Fruit fly (Drosophila melanogaster) whole organism, embryonic: ENCODE data around the gene CG18234.

ENCODE experiments used
- CG10147 ChIP-seq: fragments of 200-800 bp; sonication (Bioruptor generic); optimal IDR thresholded peaks from 2 replicates; lab custom pipeline; 2019; ENCODE audit warnings: missing biosample characterization, mild to moderate bottlenecking, missing genetic modification characterization, moderate library complexity
- CG10267 ChIP-seq: fragments of 200-800 bp; sonication (Bioruptor generic); optimal IDR thresholded peaks from 2 replicates; lab custom pipeline; 2018; ENCODE audit warnings: missing biosample characterization, mild to moderate bottlenecking, missing genetic modification characterization, moderate library complexity
- CG10366 ChIP-seq: fragments of 200-800 bp; sonication (Bioruptor generic); IDR thresholded peaks from 2 replicates; pipeline ENCODE4 v1.3.6; 2022; ENCODE audit warnings: missing biosample characterization, missing genetic modification characterization
- CG10654 ChIP-seq: fragments of 200-800 bp; sonication (Bioruptor generic); optimal IDR thresholded peaks from 2 replicates; lab custom pipeline; 2016; ENCODE audit warnings: missing biosample characterization, missing genetic modification characterization
- CG12155 ChIP-seq: fragments of 200-800 bp; sonication (Bioruptor generic); optimal IDR thresholded peaks from 3 replicates; lab custom pipeline; 2016; ENCODE audit warnings: missing biosample characterization, missing genetic modification characterization
- CG12236 ChIP-seq: fragments of 200-800 bp; sonication (Bioruptor generic); optimal IDR thresholded peaks from 2 replicates; lab custom pipeline; 2016; ENCODE audit warnings: missing biosample characterization, missing genetic modification characterization
- CG1233 ChIP-seq: fragments of 200-800 bp; sonication (Bioruptor generic); optimal IDR thresholded peaks from 4 replicates; lab custom pipeline; 2018; ENCODE audit warnings: missing biosample characterization, mild to moderate bottlenecking, missing genetic modification characterization
- CG13624 ChIP-seq: fragments of 200-800 bp; sonication (Bioruptor generic); optimal IDR thresholded peaks from 2 replicates; lab custom pipeline; 2016; ENCODE audit warnings: missing biosample characterization, missing genetic modification characterization
- CG1602 ChIP-seq: fragments of 200-800 bp; sonication (Bioruptor generic); optimal IDR thresholded peaks from 3 replicates; lab custom pipeline; 2016; ENCODE audit warnings: missing biosample characterization, missing genetic modification characterization
- CG17186 ChIP-seq: fragments of 200-800 bp; sonication (Bioruptor generic); optimal IDR thresholded peaks from 3 replicates; lab custom pipeline; 2017; ENCODE audit warnings: missing biosample characterization, missing genetic modification reagents, missing genetic modification characterization
- CG17359 ChIP-seq: fragments of 200-800 bp; sonication (Bioruptor generic); optimal IDR thresholded peaks from 3 replicates; lab custom pipeline; 2018; ENCODE audit warnings: missing biosample characterization, mild to moderate bottlenecking, missing genetic modification characterization, moderate library complexity
- CG17612 ChIP-seq: fragments of 200-800 bp; sonication (Bioruptor generic); IDR thresholded peaks from 2 replicates; pipeline ENCODE4 v1.3.6; 2022; ENCODE audit warnings: missing biosample characterization, missing genetic modification characterization
- CG1792 ChIP-seq: fragments of 200-800 bp; sonication (Bioruptor generic); optimal IDR thresholded peaks from 2 replicates; lab custom pipeline; 2016; ENCODE audit warnings: missing biosample characterization, missing genetic modification characterization
- CG18619 ChIP-seq: fragments of 200-800 bp; sonication (Bioruptor generic); optimal IDR thresholded peaks from 3 replicates; lab custom pipeline; 2017; ENCODE audit warnings: missing biosample characterization, mild to moderate bottlenecking, missing genetic modification characterization
- CG3065 ChIP-seq: fragments of 200-800 bp; sonication (Bioruptor generic); optimal IDR thresholded peaks from 2 replicates; lab custom pipeline; 2016; ENCODE audit warnings: missing biosample characterization, missing genetic modification characterization
- CG31388 ChIP-seq: fragments of 200-800 bp; sonication (Bioruptor generic); optimal IDR thresholded peaks from 2 replicates; lab custom pipeline; 2016; ENCODE audit warnings: missing biosample characterization, missing genetic modification characterization
- CG32532 ChIP-seq: fragments of 200-800 bp; sonication (Bioruptor generic); IDR thresholded peaks from 2 replicates; pipeline ENCODE4 v1.3.6; 2022; ENCODE audit warnings: missing biosample characterization, missing genetic modification characterization
- CG43689 ChIP-seq: fragments of 200-800 bp; sonication (Bioruptor generic); IDR thresholded peaks from 2 replicates; pipeline ENCODE4 v1.3.6; 2022; ENCODE audit warnings: missing biosample characterization, missing genetic modification characterization
- CG4404 ChIP-seq: fragments of 200-800 bp; sonication (Bioruptor generic); IDR thresholded peaks from 2 replicates; pipeline ENCODE4 v1.3.6; 2022; ENCODE audit warnings: missing biosample characterization, missing genetic modification characterization
- CG6175 ChIP-seq: fragments of 200-800 bp; sonication (Bioruptor generic); IDR thresholded peaks from 3 replicates; pipeline ENCODE4 v1.3.6; 2022; ENCODE audit warnings: missing biosample characterization, missing genetic modification characterization
- CG6689 ChIP-seq: fragments of 200-800 bp; sonication (Bioruptor generic); IDR thresholded peaks from 2 replicates; pipeline ENCODE4 v1.3.6; 2022; ENCODE audit warnings: missing biosample characterization, missing genetic modification characterization
- CG7786 ChIP-seq: fragments of 200-800 bp; sonication (Bioruptor generic); optimal IDR thresholded peaks from 2 replicates; lab custom pipeline; 2016; ENCODE audit warnings: missing biosample characterization, missing genetic modification characterization
- CG8765 ChIP-seq: fragments of 200-800 bp; sonication (Bioruptor generic); IDR thresholded peaks from 2 replicates; pipeline ENCODE4 v1.3.6; 2022; ENCODE audit warnings: missing biosample characterization, missing genetic modification characterization
- CG8924 ChIP-seq: fragments of 200-800 bp; optimal IDR thresholded peaks from 3 replicates; lab custom pipeline; 2019; ENCODE audit warnings: missing biosample characterization, mild to moderate bottlenecking, missing genetic modification characterization, moderate library complexity
- CG8944 ChIP-seq: fragments of 200-800 bp; sonication (Bioruptor generic); optimal IDR thresholded peaks from 3 replicates; lab custom pipeline; 2016; ENCODE audit warnings: missing biosample characterization, missing genetic modification characterization
- CG9797 ChIP-seq: fragments of 200-800 bp; sonication (Bioruptor generic); optimal IDR thresholded peaks from 3 replicates; lab custom pipeline; 2018; ENCODE audit warnings: missing biosample characterization, mild to moderate bottlenecking, missing genetic modification characterization
- Dip2 ChIP-seq: fragments of 200-800 bp; sonication (Bioruptor generic); IDR thresholded peaks from 2 replicates; pipeline ENCODE4 v1.3.6; 2022; ENCODE audit warnings: missing biosample characterization, missing genetic modification characterization
- HLHmδ ChIP-seq: fragments of 200-800 bp; sonication (Bioruptor generic); optimal IDR thresholded peaks from 2 replicates; lab custom pipeline; 2018; ENCODE audit warnings: missing biosample characterization, mild to moderate bottlenecking, missing genetic modification characterization, moderate library complexity
- Kr ChIP-seq: fragments of 200-800 bp; sonication (Bioruptor generic); optimal IDR thresholded peaks from 2 replicates; lab custom pipeline; 2017; ENCODE audit warnings: missing biosample characterization, mild to moderate bottlenecking, missing genetic modification characterization
- Mad ChIP-seq: fragments of 200-800 bp; sonication (Bioruptor generic); optimal IDR thresholded peaks from 2 replicates; lab custom pipeline; 2016; ENCODE audit warnings: missing biosample characterization, missing genetic modification characterization
- Max ChIP-seq: fragments of 200-800 bp; sonication (Bioruptor generic); optimal IDR thresholded peaks from 2 replicates; lab custom pipeline; 2016; ENCODE audit warnings: missing biosample characterization, mild to moderate bottlenecking, missing genetic modification characterization
- Mes4 ChIP-seq: fragments of 200-800 bp; sonication (Bioruptor generic); optimal IDR thresholded peaks from 2 replicates; lab custom pipeline; 2016; ENCODE audit warnings: missing biosample characterization, missing genetic modification characterization
- NK7.1 ChIP-seq: fragments of 200-800 bp; sonication (Bioruptor generic); optimal IDR thresholded peaks from 3 replicates; lab custom pipeline; 2016; ENCODE audit warnings: missing biosample characterization, missing genetic modification characterization
- Opbp ChIP-seq: fragments of 200-800 bp; sonication (Bioruptor generic); IDR thresholded peaks from 3 replicates; pipeline ENCODE4 v1.3.6; 2022; ENCODE audit warnings: missing biosample characterization, missing genetic modification characterization; ENCODE audit not compliant: partially characterized antibody
- Sry-β ChIP-seq: fragments of 200-800 bp; sonication (Bioruptor generic); optimal IDR thresholded peaks from 2 replicates; lab custom pipeline; 2018; ENCODE audit warnings: missing biosample characterization, mild to moderate bottlenecking, missing genetic modification characterization, moderate library complexity
- btn ChIP-seq: fragments of 200-800 bp; sonication (Bioruptor generic); optimal IDR thresholded peaks from 2 replicates; lab custom pipeline; 2016; ENCODE audit warnings: missing biosample characterization, missing genetic modification characterization
- chinmo ChIP-seq: fragments of 200-800 bp; sonication (Bioruptor generic); IDR thresholded peaks from 4 replicates; pipeline ENCODE4 v1.3.6; 2022; ENCODE audit warnings: missing biosample characterization, missing genetic modification characterization; ENCODE audit not compliant: partially characterized antibody
- chm ChIP-seq: fragments of 200-800 bp; sonication (Bioruptor generic); IDR thresholded peaks from 2 replicates; pipeline ENCODE4 v1.3.6; 2022; ENCODE audit warnings: missing biosample characterization, missing genetic modification characterization
- crol ChIP-seq: fragments of 200-800 bp; sonication (Bioruptor generic); IDR thresholded peaks from 2 replicates; pipeline ENCODE4 v1.3.6; 2022; ENCODE audit warnings: missing biosample characterization, missing genetic modification characterization
- dati ChIP-seq: fragments of 200-800 bp; sonication (Bioruptor generic); IDR thresholded peaks from 2 replicates; pipeline ENCODE4 v1.3.6; 2022; ENCODE audit warnings: missing biosample characterization, missing genetic modification characterization
- dpn ChIP-seq, 2 experiments: fragments of 200-800 bp; sonication (Bioruptor generic); optimal IDR thresholded peaks; 3 replicates each; lab custom pipeline; 2016; ENCODE audit warnings: missing biosample characterization in 2 of 2, missing genetic modification characterization in 2 of 2
- emc ChIP-seq: fragments of 200-800 bp; sonication (Bioruptor generic); optimal IDR thresholded peaks from 2 replicates; lab custom pipeline; 2016; ENCODE audit warnings: missing biosample characterization, missing genetic modification characterization
- fd96Cb ChIP-seq: fragments of 200-800 bp; sonication (Bioruptor generic); optimal IDR thresholded peaks from 2 replicates; lab custom pipeline; 2018; ENCODE audit warnings: missing biosample characterization, mild to moderate bottlenecking, missing genetic modification characterization, moderate library complexity
- gro ChIP-seq: fragments of 200-800 bp; sonication (Bioruptor generic); optimal IDR thresholded peaks from 2 replicates; lab custom pipeline; 2016; ENCODE audit warnings: missing biosample characterization, missing genetic modification characterization
- insv ChIP-seq, 2 experiments: fragments of 200-800 bp; sonication (Bioruptor generic); optimal IDR thresholded peaks; 3 replicates each; lab custom pipeline; 2016 to 2018; ENCODE audit warnings: missing biosample characterization in 2 of 2, missing genetic modification characterization in 2 of 2
- kay ChIP-seq: fragments of 200-800 bp; sonication (Bioruptor generic); optimal IDR thresholded peaks from 2 replicates; lab custom pipeline; 2016; ENCODE audit warnings: missing biosample characterization, missing genetic modification characterization
- pfk ChIP-seq: fragments of 200-800 bp; sonication (Bioruptor generic); optimal IDR thresholded peaks from 2 replicates; lab custom pipeline; 2018; ENCODE audit warnings: missing biosample characterization, mild to moderate bottlenecking, missing genetic modification characterization, moderate library complexity
- pnt ChIP-seq: fragments of 200-800 bp; sonication (Bioruptor generic); optimal IDR thresholded peaks from 3 replicates; lab custom pipeline; 2016; ENCODE audit warnings: missing biosample characterization, missing genetic modification characterization
- pum ChIP-seq: fragments of 200-800 bp; sonication (Bioruptor generic); optimal IDR thresholded peaks from 2 replicates; lab custom pipeline; 2016; ENCODE audit warnings: missing biosample characterization, missing genetic modification characterization
- run ChIP-seq: fragments of 200-800 bp; sonication (Bioruptor generic); optimal IDR thresholded peaks from 3 replicates; lab custom pipeline; 2018; ENCODE audit warnings: missing biosample characterization, mild to moderate bottlenecking, missing genetic modification characterization
- tgo ChIP-seq: fragments of 200-800 bp; sonication (Bioruptor generic); IDR thresholded peaks from 3 replicates; pipeline ENCODE4 v1.3.6; 2022; ENCODE audit warnings: missing biosample characterization, missing genetic modification characterization
- tin ChIP-seq: fragments of 200-800 bp; sonication (Bioruptor generic); optimal IDR thresholded peaks from 3 replicates; lab custom pipeline; 2016; ENCODE audit warnings: missing biosample characterization, missing genetic modification characterization
- unpg ChIP-seq: fragments of 200-800 bp; sonication (Bioruptor generic); optimal IDR thresholded peaks from 3 replicates; lab custom pipeline; 2018; ENCODE audit warnings: missing biosample characterization, mild to moderate bottlenecking, missing genetic modification characterization, moderate library complexity

CG18234 gene

DNA sequence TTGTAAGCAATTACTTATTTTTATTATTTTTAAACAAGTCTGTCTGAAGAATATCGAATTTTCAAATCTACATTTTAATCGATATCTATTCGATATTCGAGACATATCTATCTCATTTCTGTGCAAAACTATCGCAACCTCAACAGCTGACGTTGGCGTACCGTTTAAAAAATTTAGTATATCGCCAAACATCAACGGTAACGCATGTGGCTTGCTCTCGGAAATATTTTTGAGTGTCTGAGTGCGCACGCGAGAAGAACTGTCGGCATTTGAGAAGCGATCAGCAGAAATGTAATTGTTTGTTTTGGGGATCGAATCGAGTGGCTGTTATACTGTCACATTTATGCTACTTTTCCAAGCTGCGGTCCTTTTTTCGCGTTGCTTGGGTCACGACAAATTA, 22.6 kb downstream of the CG18234 start, which contains the start of gene MYPT-75D (continued):
- TF ChIP-seq crol (GFP tag; lab: Robert Waterston, UW) (no peak), dati (GFP tag; lab: Robert Waterston, UW) (no peak), tgo (GFP tag; lab: Robert Waterston, UW) (no peak), CG1233 (GFP tag; lab: Kevin White, UChicago) (no peak), CG12155 (GFP tag; lab: Kevin White, UChicago) (no peak), CG18619 (GFP tag; lab: Kevin White, UChicago) (no peak), CG9797 (GFP tag; lab: Kevin White, UChicago) (peak; percentile 30), CG10366 (GFP tag; lab: Robert Waterston, UW) (no peak), CG43689 (no peak), CG17186 (peak; percentile 55), btn (GFP tag; lab: Kevin White, UChicago) (no peak), CG12236 (GFP tag; lab: Kevin White, UChicago) (peak; percentile 25), Kr (GFP tag; lab: Kevin White, UChicago) (no peak), CG32532 (GFP tag; lab: Robert Waterston, UW) (peak; percentile 29; the same call in 1 of the 2 replicates), CG13624 (GFP tag; lab: Kevin White, UChicago) (peak; percentile 49), CG10267 (tag; lab: Kevin White, UChicago) (peak; percentile 59), CG17359 (tag; lab: Kevin White, UChicago) (peak; percentile 35), CG4404 (GFP tag; lab: Robert Waterston, UW) (no peak), Sry-β (GFP tag; lab: Kevin White, UChicago) (no peak), insv (GFP tag; optimal IDR thresholded peaks at IDR 0.05; lab: Kevin White, UChicago) (peak in 1 of 2 experiments; percentile 42), tin (no peak), pum (GFP tag; lab: Kevin White, UChicago) (no peak), kay (GFP tag; lab: Kevin White, UChicago) (no peak), dpn (GFP tag; optimal IDR thresholded peaks at IDR 0.05; lab: Kevin White, UChicago) (peak in 1 of 2 experiments; percentile 27), CG8765 (GFP tag; lab: Robert Waterston, UW) (no peak), CG31388 (GFP tag; lab: Kevin White, UChicago) (no peak), chinmo (GFP tag; lab: Robert Waterston, UW) (peak; percentile 97), pnt (GFP tag; lab: Kevin White, UChicago) (no peak), pfk (no peak), CG17612 (GFP tag; lab: Robert Waterston, UW) (no peak), CG10654 (no peak), CG8944 (GFP tag; lab: Kevin White, UChicago) (no peak), CG1602 (GFP tag; lab: Kevin White, UChicago) (no peak), CG7786 (GFP tag; lab: Kevin White, UChicago) (no peak), CG8924 (tag; lab: Kevin White, UChicago) (peak; percentile 56), Mes4 (GFP tag; lab: Kevin White, UChicago) (peak; percentile 39), HLHmδ (peak; percentile 68), chm (GFP tag; lab: Robert Waterston, UW) (peak; percentile 83), CG3065 (GFP tag; lab: Kevin White, UChicago) (no peak), Opbp (GFP tag; lab: Robert Waterston, UW) (peak; percentile 97), Mad (GFP tag; lab: Kevin White, UChicago) (no peak), CG1792 (GFP tag; lab: Kevin White, UChicago) (no peak), fd96Cb (tag; lab: Kevin White, UChicago) (no peak), run (tag; lab: Kevin White, UChicago) (no peak), CG10147 (no peak), CG6175 (no peak), Max (GFP tag; lab: Kevin White, UChicago) (no peak), unpg (peak; percentile 18), NK7.1 (GFP tag; lab: Kevin White, UChicago) (no peak), emc (GFP tag; lab: Kevin White, UChicago) (no peak), Dip2 (GFP tag; lab: Robert Waterston, UW) (no peak), gro (GFP tag; lab: Kevin White, UChicago) (peak; percentile 80), CG6689 (GFP tag; lab: Robert Waterston, UW) (no peak)
